Worm (Caenorhabditis elegans) whole organism, young adult: ENCODE data around the gene lmtr-3.

Experiments
- B0035.1 ChIP-seq: sonication (generic microtip); optimal IDR thresholded peaks from 2 replicates; lab custom pipeline; 2016; ENCODE audit warnings: missing genetic modification characterization, mild to moderate bottlenecking, missing compliant biosample characterization, missing genotype, missing genetic modification reagents
- B0336.3 ChIP-seq: fragments of 200-800 bp; sonication (Bioruptor generic); IDR thresholded peaks from 2 replicates; pipeline ENCODE4 v1.3.6; 2022; ENCODE audit warnings: missing genetic modification characterization, missing compliant biosample characterization
- C06A6.2 ChIP-seq: fragments of 200-800 bp; sonication (Bioruptor generic); conservative IDR thresholded peaks from 2 replicates; pipeline ENCODE4 v1.3.6; 2022; ENCODE audit warnings: missing genetic modification characterization, missing compliant biosample characterization
- F10E7.11 ChIP-seq: sonication (generic microtip); optimal IDR thresholded peaks from 2 replicates; lab custom pipeline; 2017; ENCODE audit warnings: mild to moderate bottlenecking, missing genetic modification characterization, moderate library complexity, missing compliant biosample characterization
- F23B12.7 ChIP-seq: sonication (generic microtip); optimal IDR thresholded peaks from 2 replicates; lab custom pipeline; 2017; ENCODE audit warnings: missing genetic modification characterization, mild to moderate bottlenecking, missing compliant biosample characterization, antibody characterized with exemption, moderate library complexity; ENCODE audit not compliant: insufficient read depth
- F37B4.10 ChIP-seq: fragments of 200-800 bp; sonication (Bioruptor generic); IDR thresholded peaks from 2 replicates; pipeline ENCODE4 v1.3.6; 2022; ENCODE audit warnings: missing genetic modification characterization, missing compliant biosample characterization
- F49E8.2 ChIP-seq: sonication (generic microtip); optimal IDR thresholded peaks from 3 replicates; lab custom pipeline; 2017; ENCODE audit warnings: missing genetic modification characterization, mild to moderate bottlenecking, missing compliant biosample characterization, antibody characterized with exemption, moderate library complexity; ENCODE audit not compliant: insufficient read depth
- K12H6.12 ChIP-seq: fragments of 200-800 bp; sonication (Bioruptor generic); optimal IDR thresholded peaks from 2 replicates; lab custom pipeline; 2018; ENCODE audit warnings: mild to moderate bottlenecking, missing genetic modification characterization, missing compliant biosample characterization
- T07F8.4 ChIP-seq: sonication (generic microtip); optimal IDR thresholded peaks from 2 replicates; lab custom pipeline; 2016; ENCODE audit warnings: mild to moderate bottlenecking, missing genetic modification characterization, moderate library complexity, missing compliant biosample characterization
- Y79H2A.3 ChIP-seq: fragments of 200-800 bp; sonication (Bioruptor generic); conservative IDR thresholded peaks from 2 replicates; pipeline ENCODE4 v1.3.6; 2022; ENCODE audit warnings: missing genetic modification reagents, missing genetic modification characterization, missing compliant biosample characterization
- attf-3 ChIP-seq: fragments of 200-800 bp; sonication (Bioruptor generic); conservative IDR thresholded peaks from 2 replicates; pipeline ENCODE4 v1.3.6; 2022; ENCODE audit warnings: missing genetic modification reagents, missing genetic modification characterization, missing compliant biosample characterization
- bed-2 ChIP-seq: fragments of 200-800 bp; sonication (Bioruptor generic); IDR thresholded peaks from 2 replicates; pipeline ENCODE4 v1.3.6; 2022; ENCODE audit warnings: missing genetic modification reagents, missing genetic modification characterization, missing compliant biosample characterization
- ccch-3 ChIP-seq: fragments of 200-800 bp; sonication (Bioruptor generic); optimal IDR thresholded peaks from 2 replicates; lab custom pipeline; 2018; ENCODE audit warnings: mild to moderate bottlenecking, missing genetic modification characterization, missing compliant biosample characterization
- ceh-27 ChIP-seq: fragments of 200-800 bp; sonication (Bioruptor generic); optimal IDR thresholded peaks from 2 replicates; lab custom pipeline; 2018; ENCODE audit warnings: mild to moderate bottlenecking, missing genetic modification characterization, moderate library complexity, missing compliant biosample characterization
- ceh-58 ChIP-seq: fragments of 200-800 bp; sonication (Bioruptor generic); IDR thresholded peaks from 2 replicates; pipeline ENCODE4 v1.3.6; 2022; ENCODE audit warnings: missing genetic modification characterization, missing compliant biosample characterization
- ceh-79 ChIP-seq: sonication (generic microtip); optimal IDR thresholded peaks from 2 replicates; lab custom pipeline; 2017; ENCODE audit warnings: mild to moderate bottlenecking, missing genetic modification characterization, missing compliant biosample characterization
- ceh-91 ChIP-seq: fragments of 200-800 bp; sonication (Bioruptor generic); IDR thresholded peaks from 2 replicates; pipeline ENCODE4 v1.3.6; 2022; ENCODE audit warnings: missing genetic modification reagents, missing genetic modification characterization, missing compliant biosample characterization
- die-1 ChIP-seq: sonication (generic microtip); optimal IDR thresholded peaks from 2 replicates; lab custom pipeline; 2016; ENCODE audit warnings: missing genotype, mild to moderate bottlenecking, missing genetic modification characterization, missing compliant biosample characterization
- dox-1 ChIP-seq: fragments of 200-800 bp; sonication (Bioruptor generic); IDR thresholded peaks from 2 replicates; pipeline ENCODE4 v1.3.6; 2022; ENCODE audit warnings: missing genetic modification reagents, missing genetic modification characterization, missing compliant biosample characterization
- dpff-1 ChIP-seq: sonication (generic microtip); optimal IDR thresholded peaks from 2 replicates; lab custom pipeline; 2017; ENCODE audit warnings: mild to moderate bottlenecking, missing genetic modification characterization, missing compliant biosample characterization
- efl-1 ChIP-seq: fragments of 150-350 bp; optimal IDR thresholded peaks from 2 replicates; lab custom pipeline; 2014; ENCODE audit warnings: missing biosample characterization, missing genetic modification reagents, missing genetic modification characterization
- egl-44 ChIP-seq: fragments of 200-800 bp; sonication (Bioruptor generic); IDR thresholded peaks from 2 replicates; pipeline ENCODE4 v1.3.6; 2022; ENCODE audit warnings: missing genetic modification reagents, missing genetic modification characterization, missing compliant biosample characterization
- ekl-4 ChIP-seq: fragments of 200-800 bp; sonication (Bioruptor generic); IDR thresholded peaks from 2 replicates; pipeline ENCODE4 v1.3.6; 2022; ENCODE audit warnings: missing genetic modification reagents, missing genetic modification characterization, missing compliant biosample characterization
- fkh-3 ChIP-seq: sonication (generic microtip); optimal IDR thresholded peaks from 2 replicates; lab custom pipeline; 2016; ENCODE audit warnings: mild to moderate bottlenecking, missing genetic modification characterization, missing compliant biosample characterization
- gei-17 ChIP-seq: fragments of 200-800 bp; sonication (Bioruptor generic); optimal IDR thresholded peaks from 2 replicates; lab custom pipeline; 2018; ENCODE audit warnings: mild to moderate bottlenecking, missing genetic modification characterization, missing compliant biosample characterization
- hmg-1.2 ChIP-seq: fragments of 200-800 bp; sonication (Bioruptor generic); IDR thresholded peaks from 2 replicates; pipeline ENCODE4 v1.3.6; 2022; ENCODE audit warnings: missing genetic modification reagents, missing genetic modification characterization, missing compliant biosample characterization
- hmg-20 ChIP-seq: fragments of 200-800 bp; sonication (Bioruptor generic); IDR thresholded peaks from 2 replicates; pipeline ENCODE4 v1.3.6; 2022; ENCODE audit warnings: missing genetic modification reagents, missing genetic modification characterization, missing compliant biosample characterization
- hrde-1 ChIP-seq: sonication (generic microtip); optimal IDR thresholded peaks from 2 replicates; lab custom pipeline; 2016; ENCODE audit warnings: missing genetic modification characterization, mild to moderate bottlenecking, missing compliant biosample characterization, moderate library complexity, missing genotype, missing genetic modification reagents, borderline replicate concordance
- hsf-1 ChIP-seq: fragments of 200-800 bp; sonication (Bioruptor generic); IDR thresholded peaks from 2 replicates; pipeline ENCODE4 v1.3.6; 2022; ENCODE audit warnings: missing genetic modification reagents, missing genetic modification characterization, missing compliant biosample characterization
- lag-1 ChIP-seq: fragments of 200-800 bp; sonication (Bioruptor generic); IDR thresholded peaks from 2 replicates; pipeline ENCODE4 v1.3.6; 2022; ENCODE audit warnings: missing genetic modification reagents, missing genetic modification characterization, missing compliant biosample characterization
- let-607 ChIP-seq, 2 experiments: fragments of 200-800 bp in 1 of 2; sonication (Bioruptor generic) in 1 of 2; sonication (generic microtip) in 1 of 2; optimal IDR thresholded peaks; 2 replicates each; lab custom pipeline; 2016 to 2018; ENCODE audit warnings: mild to moderate bottlenecking in 2 of 2, missing compliant biosample characterization in 2 of 2, missing genetic modification characterization in 2 of 2, moderate library complexity in 2 of 2, missing genotype in 1 of 2
- lin-35 ChIP-seq, 3 experiments: fragments of 150-350 bp in 2 of 3; sonication (generic microtip) in 1 of 3; optimal IDR thresholded peaks; 2 replicates each; lab custom pipeline; 2014 to 2018; ENCODE audit warnings: missing biosample characterization in 3 of 3, missing genetic modification characterization in 3 of 3, missing genetic modification reagents in 3 of 3
- lsl-1 ChIP-seq: fragments of 200-800 bp; sonication (Bioruptor generic); optimal IDR thresholded peaks from 2 replicates; lab custom pipeline; 2018; ENCODE audit warnings: mild to moderate bottlenecking, missing genetic modification characterization, moderate library complexity, missing compliant biosample characterization
- madf-10 ChIP-seq: sonication (generic microtip); optimal IDR thresholded peaks from 2 replicates; lab custom pipeline; 2016; ENCODE audit warnings: mild to moderate bottlenecking, missing genetic modification characterization, missing compliant biosample characterization
- mel-28 ChIP-seq: sonication (generic microtip); optimal IDR thresholded peaks from 2 replicates; lab custom pipeline; 2016; ENCODE audit warnings: borderline replicate concordance, mild to moderate bottlenecking, missing genetic modification characterization, missing compliant biosample characterization
- mxl-1 ChIP-seq: sonication (generic microtip); optimal IDR thresholded peaks from 2 replicates; lab custom pipeline; 2016; ENCODE audit warnings: missing genetic modification characterization, missing compliant biosample characterization
- nhr-120 ChIP-seq: fragments of 200-800 bp; sonication (Bioruptor generic); IDR thresholded peaks from 2 replicates; pipeline ENCODE4 v1.3.6; 2022; ENCODE audit warnings: missing genetic modification characterization, missing compliant biosample characterization
- nhr-179 ChIP-seq: sonication (generic microtip); optimal IDR thresholded peaks from 2 replicates; lab custom pipeline; 2016; ENCODE audit warnings: mild to moderate bottlenecking, missing genetic modification characterization, missing compliant biosample characterization
- nhr-80 ChIP-seq: sonication (generic microtip); optimal IDR thresholded peaks from 2 replicates; lab custom pipeline; 2016; ENCODE audit warnings: missing genetic modification characterization, missing compliant biosample characterization
- pha-4 ChIP-seq: fragments of 150-350 bp; sonication (generic microtip); optimal IDR thresholded peaks from 2 replicates; lab custom pipeline; 2014; ENCODE audit warnings: missing biosample characterization, missing genetic modification reagents, missing genetic modification characterization
- repo-1 ChIP-seq: sonication (generic microtip); optimal IDR thresholded peaks from 2 replicates; lab custom pipeline; 2017; ENCODE audit warnings: mild to moderate bottlenecking, missing genetic modification characterization, missing compliant biosample characterization
- snpc-4 ChIP-seq, 5 experiments: fragments of 150-350 bp in 1 of 5; sonication (generic microtip) in 4 of 5; optimal IDR thresholded peaks; 2 replicates each; lab custom pipeline; 2014 to 2018; ENCODE audit warnings: missing genetic modification characterization in 5 of 5, missing biosample characterization in 3 of 5, antibody characterized with exemption in 2 of 5, mild to moderate bottlenecking in 2 of 5, missing compliant biosample characterization in 2 of 5, missing genotype in 2 of 5, moderate library complexity in 2 of 5, missing genetic modification reagents in 1 of 5
- tbx-9 ChIP-seq: sonication (generic microtip); optimal IDR thresholded peaks from 2 replicates; lab custom pipeline; 2016; ENCODE audit warnings: borderline replicate concordance, missing genetic modification characterization, inconsistent platforms, missing compliant biosample characterization
- unc-62 ChIP-seq: fragments of 150-350 bp; optimal IDR thresholded peaks from 2 replicates; lab custom pipeline; 2014; ENCODE audit warnings: missing biosample characterization, missing genetic modification reagents, missing genetic modification characterization
- zim-3 ChIP-seq: sonication (generic microtip); optimal IDR thresholded peaks from 2 replicates; lab custom pipeline; 2017; ENCODE audit warnings: mild to moderate bottlenecking, missing genetic modification characterization, moderate library complexity, missing compliant biosample characterization
- ztf-25 ChIP-seq: fragments of 200-800 bp; sonication (Bioruptor generic); IDR thresholded peaks from 2 replicates; pipeline ENCODE4 v1.3.6; 2022; ENCODE audit warnings: missing genetic modification reagents, missing genetic modification characterization, missing compliant biosample characterization
- ztf-6 ChIP-seq: fragments of 200-800 bp; sonication (Bioruptor generic); IDR thresholded peaks from 2 replicates; pipeline ENCODE4 v1.3.6; 2022; ENCODE audit warnings: missing genetic modification reagents, missing genetic modification characterization, missing compliant biosample characterization

The lmtr-3 gene

ce11 chrV:11123817-11124337, at the start of gene lmtr-3, which contains the start of gene atp-5:
TSS of gene lmtr-3 (plus strand) at chrV:11124186.
TSS of gene atp-5 (minus strand) at chrV:11123867.
- TF ChIP-seq hmg-1.2 (GFP tag; lab: Robert Waterston, UW) = no peak; the same call in 1 of the 2 replicates
- TF ChIP-seq snpc-4 (GFP tag; optimal IDR thresholded peaks at IDR 0.05; lab: Kevin White, UChicago) = peak; percentile 29
- TF ChIP-seq snpc-4 (tag; optimal IDR thresholded peaks at IDR 0.05; lab: Kevin White, UChicago) = peak; percentile 7 to 62 (median 49)
- TF ChIP-seq F49E8.2 (tag; lab: Kevin White, UChicago) = peak; percentile 0
- no peak for TF ChIP-seq K12H6.12
- no peak for TF ChIP-seq F10E7.11 (tag; lab: Kevin White, UChicago)
- TF ChIP-seq lsl-1 (GFP tag; lab: Kevin White, UChicago) = peak; percentile 51
- no peak for TF ChIP-seq mel-28 (tag; lab: Kevin White, UChicago)
- no peak for TF ChIP-seq hsf-1
- no peak for TF ChIP-seq fkh-3 (tag; lab: Kevin White, UChicago)
- no peak for TF ChIP-seq repo-1 (tag; lab: Kevin White, UChicago)
- no peak for TF ChIP-seq B0035.1
- TF ChIP-seq ztf-6 (GFP tag; lab: Robert Waterston, UW) = no peak; the same call in 1 of the 2 replicates
- peak; percentile 63; the same call in 1 of the 2 replicates for TF ChIP-seq attf-3
- peak; percentile 89 for TF ChIP-seq ceh-27 (GFP tag; lab: Kevin White, UChicago)
- TF ChIP-seq tbx-9 = no peak
- TF ChIP-seq mxl-1 (tag; lab: Kevin White, UChicago) = no peak
- TF ChIP-seq pha-4 (tag; lab: Kevin White, UChicago) = no peak
- TF ChIP-seq nhr-179 = no peak
- TF ChIP-seq nhr-80 (tag; lab: Kevin White, UChicago) = peak; percentile 81
- TF ChIP-seq ceh-58 (GFP tag; lab: Robert Waterston, UW) = no peak
- TF ChIP-seq dox-1 (GFP tag; lab: Robert Waterston, UW) = peak; percentile 93
- peak; percentile 28 for TF ChIP-seq zim-3 (tag; lab: Kevin White, UChicago)
- TF ChIP-seq unc-62 (GFP tag; lab: Kevin White, UChicago) = no peak
- TF ChIP-seq madf-10 (tag; lab: Kevin White, UChicago) = peak; percentile 68
- peak; percentile 90 for TF ChIP-seq ztf-25 (GFP tag; lab: Robert Waterston, UW)
- TF ChIP-seq ceh-91 (GFP tag; lab: Robert Waterston, UW) = peak; percentile 56
- TF ChIP-seq ceh-79 (tag; lab: Kevin White, UChicago) = no peak
- TF ChIP-seq dpff-1 (tag; lab: Kevin White, UChicago) = no peak
- TF ChIP-seq Y79H2A.3 (GFP tag; lab: Robert Waterston, UW) = peak; percentile 74; the same call in 1 of the 2 replicates
- TF ChIP-seq ccch-3 (GFP tag; lab: Kevin White, UChicago) = peak; percentile 23
- TF ChIP-seq let-607 (tag; optimal IDR thresholded peaks at IDR 0.05; lab: Kevin White, UChicago) = no peak
- no peak for TF ChIP-seq T07F8.4 (tag; lab: Kevin White, UChicago)
- peak in 1 of 3 experiments; percentile 24 for TF ChIP-seq lin-35 (GFP tag; optimal IDR thresholded peaks at IDR 0.05; lab: Kevin White, UChicago)
- no peak for TF ChIP-seq B0336.3
- no peak for TF ChIP-seq ekl-4 (GFP tag; lab: Robert Waterston, UW)
- TF ChIP-seq F23B12.7 = peak; percentile 34
- no peak for TF ChIP-seq gei-17 (GFP tag; lab: Kevin White, UChicago)
- TF ChIP-seq hmg-20 (GFP tag; lab: Robert Waterston, UW) = 0 out of 2 replicates have a peak, but pooled peaks have one; percentile 28
- 0 out of 2 replicates have a peak, but pooled peaks have one; percentile 22 for TF ChIP-seq C06A6.2
- no peak for TF ChIP-seq die-1
- TF ChIP-seq nhr-120 (GFP tag; lab: Robert Waterston, UW) = no peak
- no peak for TF ChIP-seq egl-44
- TF ChIP-seq efl-1 = peak; percentile 37
- TF ChIP-seq bed-2 = peak; percentile 94
- no peak for TF ChIP-seq F37B4.10 (GFP tag; lab: Robert Waterston, UW)
- TF ChIP-seq hrde-1 (tag; lab: Kevin White, UChicago) = no peak
- no peak for TF ChIP-seq lag-1 (GFP tag; lab: Robert Waterston, UW)
